Fruit fly (Drosophila melanogaster) whole organism, prepupa: ENCODE results near the gene Prosalpha2.

Experiments used
- Blimp-1 ChIP-seq: fragments of 200-800 bp; sonication (Bioruptor generic); optimal IDR thresholded peaks from 3 replicates; lab custom pipeline; 2017; ENCODE audit warnings: missing biosample characterization, missing genetic modification characterization, mild to moderate bottlenecking, moderate library complexity, missing genetic modification reagents
- CG10631 ChIP-seq: fragments of 200-800 bp; sonication (Bioruptor generic); optimal IDR thresholded peaks from 2 replicates; lab custom pipeline; 2016; ENCODE audit warnings: missing biosample characterization, missing genetic modification characterization
- CG10669 ChIP-seq: fragments of 200-800 bp; sonication (Bioruptor generic); optimal IDR thresholded peaks from 3 replicates; lab custom pipeline; 2018; ENCODE audit warnings: missing biosample characterization, mild to moderate bottlenecking, missing genetic modification characterization, moderate library complexity
- CG11294 ChIP-seq: fragments of 200-800 bp; sonication (Bioruptor generic); IDR thresholded peaks from 2 replicates; pipeline ENCODE4 v1.3.6; 2022; ENCODE audit warnings: missing biosample characterization, missing genetic modification characterization
- CG11762 ChIP-seq: fragments of 200-800 bp; sonication (Bioruptor generic); optimal IDR thresholded peaks from 3 replicates; lab custom pipeline; 2016; ENCODE audit warnings: missing biosample characterization, missing genetic modification characterization; ENCODE audit not compliant: insufficient read depth
- CG11902 ChIP-seq: fragments of 200-800 bp; sonication (Bioruptor generic); optimal IDR thresholded peaks from 3 replicates; lab custom pipeline; 2016; ENCODE audit warnings: missing biosample characterization, missing genetic modification characterization
- CG15336 ChIP-seq: fragments of 200-800 bp; sonication (Bioruptor generic); IDR thresholded peaks from 2 replicates; pipeline ENCODE4 v1.3.6; 2022; ENCODE audit warnings: missing biosample characterization, missing genetic modification characterization
- CG1621 ChIP-seq: fragments of 200-800 bp; sonication (Bioruptor generic); optimal IDR thresholded peaks from 3 replicates; lab custom pipeline; 2018; ENCODE audit warnings: missing biosample characterization, mild to moderate bottlenecking, missing genetic modification characterization
- CG16779 ChIP-seq: fragments of 200-800 bp; sonication (Bioruptor generic); optimal IDR thresholded peaks from 3 replicates; lab custom pipeline; 2017; ENCODE audit warnings: missing biosample characterization, mild to moderate bottlenecking, missing genetic modification characterization
- CG3032 ChIP-seq: fragments of 200-800 bp; optimal IDR thresholded peaks from 2 replicates; lab custom pipeline; 2019; ENCODE audit warnings: missing biosample characterization, mild to moderate bottlenecking, missing genetic modification characterization, moderate library complexity
- CG31627 ChIP-seq: fragments of 200-800 bp; sonication (Bioruptor generic); optimal IDR thresholded peaks from 3 replicates; lab custom pipeline; 2016; ENCODE audit warnings: missing biosample characterization, missing genetic modification characterization
- CG32006 ChIP-seq: fragments of 200-800 bp; sonication (Bioruptor generic); optimal IDR thresholded peaks from 3 replicates; lab custom pipeline; 2017; ENCODE audit warnings: missing biosample characterization, mild to moderate bottlenecking, missing genetic modification characterization
- CG34406 ChIP-seq: fragments of 200-800 bp; sonication (Bioruptor generic); optimal IDR thresholded peaks from 3 replicates; lab custom pipeline; 2016; ENCODE audit warnings: missing biosample characterization, missing genetic modification characterization
- CG3919 ChIP-seq: fragments of 200-800 bp; sonication (Bioruptor generic); optimal IDR thresholded peaks from 3 replicates; lab custom pipeline; 2016; ENCODE audit warnings: missing biosample characterization, missing genetic modification characterization
- CG4318 ChIP-seq: fragments of 200-800 bp; sonication (Bioruptor generic); optimal IDR thresholded peaks from 3 replicates; lab custom pipeline; 2017; ENCODE audit warnings: missing biosample characterization, mild to moderate bottlenecking, missing genetic modification characterization
- CG6163 ChIP-seq: fragments of 200-800 bp; sonication (Bioruptor generic); IDR thresholded peaks from 3 replicates; pipeline ENCODE4 v1.3.6; 2022; ENCODE audit warnings: missing biosample characterization, missing genetic modification characterization
- CG6276 ChIP-seq: fragments of 200-800 bp; sonication (Bioruptor generic); optimal IDR thresholded peaks from 2 replicates; lab custom pipeline; 2017; ENCODE audit warnings: missing biosample characterization, mild to moderate bottlenecking, missing genetic modification characterization
- CG6854 ChIP-seq: fragments of 200-800 bp; sonication (Bioruptor generic); optimal IDR thresholded peaks from 2 replicates; lab custom pipeline; 2017; ENCODE audit warnings: missing biosample characterization, mild to moderate bottlenecking, missing genetic modification characterization
- CG7368 ChIP-seq: fragments of 200-800 bp; sonication (Bioruptor generic); optimal IDR thresholded peaks from 3 replicates; lab custom pipeline; 2016; ENCODE audit warnings: missing biosample characterization, missing genetic modification characterization
- CG8319 ChIP-seq: fragments of 200-800 bp; sonication (Bioruptor generic); optimal IDR thresholded peaks from 3 replicates; lab custom pipeline; 2016; ENCODE audit warnings: missing biosample characterization, missing genetic modification characterization
- CG8632 ChIP-seq: fragments of 200-800 bp; sonication (Bioruptor generic); optimal IDR thresholded peaks from 3 replicates; lab custom pipeline; 2016; ENCODE audit warnings: missing biosample characterization, missing genetic modification characterization
- Eip75B ChIP-seq: fragments of 200-800 bp; sonication (Bioruptor generic); optimal IDR thresholded peaks from 3 replicates; lab custom pipeline; 2016; ENCODE audit warnings: missing biosample characterization, missing genetic modification characterization
- Eip93F ChIP-seq: fragments of 200-800 bp; sonication (Bioruptor generic); optimal IDR thresholded peaks from 2 replicates; lab custom pipeline; 2016; ENCODE audit warnings: missing biosample characterization, mild to moderate bottlenecking, missing genetic modification characterization
- Ets21C ChIP-seq: fragments of 200-800 bp; sonication (Bioruptor generic); optimal IDR thresholded peaks from 3 replicates; lab custom pipeline; 2016; ENCODE audit warnings: missing biosample characterization, missing genetic modification characterization
- Gug ChIP-seq: fragments of 200-800 bp; sonication (Bioruptor generic); IDR thresholded peaks from 2 replicates; pipeline ENCODE4 v1.3.6; 2022; ENCODE audit warnings: missing biosample characterization, missing genetic modification characterization
- Hr38 ChIP-seq: sonication (Bioruptor generic); optimal IDR thresholded peaks from 2 replicates; lab custom pipeline; 2016; ENCODE audit warnings: missing biosample characterization, missing genetic modification characterization
- Hr39 ChIP-seq: fragments of 200-800 bp; sonication (Bioruptor generic); optimal IDR thresholded peaks from 2 replicates; lab custom pipeline; 2016; ENCODE audit warnings: missing biosample characterization, missing genetic modification characterization
- Hr4 ChIP-seq: fragments of 200-800 bp; sonication (Bioruptor generic); optimal IDR thresholded peaks from 3 replicates; lab custom pipeline; 2016; ENCODE audit warnings: missing biosample characterization, missing genetic modification characterization
- Lpt ChIP-seq: fragments of 200-800 bp; sonication (Bioruptor generic); optimal IDR thresholded peaks from 3 replicates; lab custom pipeline; 2016; ENCODE audit warnings: missing biosample characterization, missing genetic modification characterization
- Met ChIP-seq: fragments of 200-800 bp; sonication (Bioruptor generic); optimal IDR thresholded peaks from 3 replicates; lab custom pipeline; 2016; ENCODE audit warnings: missing biosample characterization, missing genetic modification characterization
- Smox ChIP-seq: fragments of 200-800 bp; sonication (Bioruptor generic); optimal IDR thresholded peaks from 3 replicates; lab custom pipeline; 2016; ENCODE audit warnings: missing biosample characterization, missing genetic modification characterization
- Sox102F ChIP-seq: fragments of 200-800 bp; sonication (Bioruptor generic); optimal IDR thresholded peaks from 2 replicates; lab custom pipeline; 2016; ENCODE audit warnings: missing biosample characterization, mild to moderate bottlenecking, missing genetic modification characterization
- Sox14 ChIP-seq: fragments of 200-800 bp; sonication (Bioruptor generic); optimal IDR thresholded peaks from 3 replicates; lab custom pipeline; 2016; ENCODE audit warnings: missing biosample characterization, missing genetic modification characterization
- Sox15 ChIP-seq: fragments of 200-800 bp; sonication (Bioruptor generic); optimal IDR thresholded peaks from 3 replicates; lab custom pipeline; 2016; ENCODE audit warnings: missing biosample characterization, missing genetic modification characterization
- acj6 ChIP-seq: fragments of 200-800 bp; sonication (Bioruptor generic); optimal IDR thresholded peaks from 3 replicates; lab custom pipeline; 2016; ENCODE audit warnings: missing biosample characterization, missing genetic modification characterization
- cyc ChIP-seq: fragments of 200-800 bp; sonication (Bioruptor generic); optimal IDR thresholded peaks from 3 replicates; lab custom pipeline; 2016; ENCODE audit warnings: missing biosample characterization, missing genetic modification characterization
- dac ChIP-seq: fragments of 200-800 bp; sonication (Bioruptor generic); optimal IDR thresholded peaks from 2 replicates; lab custom pipeline; 2017; ENCODE audit warnings: missing biosample characterization, mild to moderate bottlenecking, missing genetic modification characterization
- dsx ChIP-seq: fragments of 200-800 bp; optimal IDR thresholded peaks from 3 replicates; lab custom pipeline; 2019; ENCODE audit warnings: missing biosample characterization, mild to moderate bottlenecking, missing genetic modification characterization, moderate library complexity; ENCODE audit not compliant: poor library complexity, severe bottlenecking
- eg ChIP-seq: fragments of 200-800 bp; sonication (Bioruptor generic); IDR thresholded peaks from 3 replicates; pipeline ENCODE4 v1.3.6; 2022; ENCODE audit warnings: missing biosample characterization, missing genetic modification characterization
- fd59A ChIP-seq: fragments of 200-800 bp; sonication (Bioruptor generic); optimal IDR thresholded peaks from 2 replicates; lab custom pipeline; 2017; ENCODE audit warnings: missing biosample characterization, mild to moderate bottlenecking, missing genetic modification characterization, missing genetic modification reagents
- fd85E ChIP-seq: fragments of 200-800 bp; sonication (Bioruptor generic); optimal IDR thresholded peaks from 3 replicates; lab custom pipeline; 2016; ENCODE audit warnings: missing biosample characterization, missing genetic modification characterization
- fkh ChIP-seq: fragments of 200-800 bp; sonication (Bioruptor generic); optimal IDR thresholded peaks from 3 replicates; lab custom pipeline; 2017; ENCODE audit warnings: missing biosample characterization, mild to moderate bottlenecking, missing genetic modification characterization, moderate library complexity
- lz ChIP-seq: fragments of 200-800 bp; sonication (Bioruptor generic); optimal IDR thresholded peaks from 3 replicates; lab custom pipeline; 2016; ENCODE audit warnings: missing biosample characterization, missing genetic modification characterization
- net ChIP-seq: fragments of 200-800 bp; sonication (Bioruptor generic); optimal IDR thresholded peaks from 3 replicates; lab custom pipeline; 2016; ENCODE audit warnings: missing biosample characterization, missing genetic modification characterization
- pdm3 ChIP-seq: fragments of 200-800 bp; sonication (Bioruptor generic); optimal IDR thresholded peaks from 3 replicates; lab custom pipeline; 2016; ENCODE audit warnings: missing biosample characterization, missing genetic modification characterization
- salr ChIP-seq, 2 experiments: fragments of 200-800 bp; sonication (Bioruptor generic); optimal IDR thresholded peaks; 3 replicates each; lab custom pipeline; 2016 to 2018; ENCODE audit warnings: missing biosample characterization in 2 of 2, missing genetic modification characterization in 2 of 2, mild to moderate bottlenecking in 1 of 2
- topi ChIP-seq: fragments of 200-800 bp; sonication (Bioruptor generic); optimal IDR thresholded peaks from 3 replicates; lab custom pipeline; 2016; ENCODE audit warnings: missing biosample characterization, missing genetic modification characterization
- vri ChIP-seq: fragments of 200-800 bp; sonication (Bioruptor generic); optimal IDR thresholded peaks from 3 replicates; lab custom pipeline; 2016; ENCODE audit warnings: missing biosample characterization, mild to moderate bottlenecking, missing genetic modification characterization

The Prosalpha2 gene

DNA sequence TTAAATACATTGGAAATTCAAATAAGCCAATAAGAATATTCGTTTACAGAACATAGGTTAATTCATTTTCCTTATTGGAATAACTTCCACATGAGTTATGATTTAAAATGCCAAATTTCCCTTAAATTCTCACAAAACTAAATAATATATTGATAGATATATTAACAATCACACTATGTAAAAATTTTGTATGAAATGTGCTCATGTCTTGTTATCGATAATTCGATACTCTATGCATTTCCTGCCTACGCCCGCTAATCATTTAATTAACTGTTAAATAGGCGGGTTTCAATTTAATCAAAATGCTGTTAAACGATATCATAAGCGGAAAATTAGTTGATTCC lies 4.8 kb upstream of the Prosalpha2 start, which contains the start of gene NANS:
NANS (plus strand) TSS at position 269 of the 344 bp plus-strand sequence.
- TF ChIP-seq CG31627 (GFP tag; lab: Kevin White, UChicago) (no peak), CG6854 (GFP tag; lab: Kevin White, UChicago) (peak; percentile 17), CG34406 (no peak), CG4318 (GFP tag; lab: Kevin White, UChicago) (no peak), Blimp-1 (GFP tag; lab: Kevin White, UChicago) (no peak)

DNA sequence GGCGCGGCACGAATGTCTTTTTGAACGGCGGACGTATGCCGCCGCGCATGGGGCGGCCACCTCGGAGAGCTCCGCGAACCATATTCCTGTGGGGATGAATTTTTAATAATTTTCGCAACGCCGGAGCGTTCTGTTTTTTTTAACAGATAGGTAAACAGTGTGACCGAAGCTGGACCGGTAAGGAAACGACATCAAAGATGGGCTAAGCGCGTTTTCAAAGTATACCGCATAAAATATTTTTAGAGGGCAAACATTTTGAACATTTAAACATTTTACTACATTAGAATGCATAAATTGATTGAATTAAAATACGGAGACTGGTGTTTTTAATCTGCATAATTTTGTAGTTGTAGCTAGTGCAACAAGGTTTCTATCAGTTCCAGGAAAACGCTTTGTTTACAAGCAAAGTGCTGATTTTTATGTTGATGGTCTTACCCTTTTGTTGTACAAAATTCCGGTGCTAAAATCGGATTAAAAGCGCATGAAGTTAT lies 2.0 kb upstream of the Prosalpha2 start, which contains the start of the genes CG5641 and CG5245:
CG5641 (minus strand) TSS at position 163 of the 491 bp plus-strand sequence.
CG5245 (plus strand) TSS at position 441 of the 491 bp plus-strand sequence.
- TF ChIP-seq CG11902 (GFP tag; lab: Kevin White, UChicago) = no peak
- no peak for TF ChIP-seq Gug (GFP tag; lab: Robert Waterston, UW)
- TF ChIP-seq Sox14 (GFP tag; lab: Kevin White, UChicago) = peak; percentile 17
- TF ChIP-seq vri (GFP tag; lab: Kevin White, UChicago) = no peak
- no peak for TF ChIP-seq lz (GFP tag; lab: Kevin White, UChicago)
- no peak for TF ChIP-seq CG1621 (tag; lab: Kevin White, UChicago)
- TF ChIP-seq Sox15 (GFP tag; lab: Kevin White, UChicago) = no peak
- TF ChIP-seq Hr39 (GFP tag; lab: Kevin White, UChicago) = no peak

DNA sequence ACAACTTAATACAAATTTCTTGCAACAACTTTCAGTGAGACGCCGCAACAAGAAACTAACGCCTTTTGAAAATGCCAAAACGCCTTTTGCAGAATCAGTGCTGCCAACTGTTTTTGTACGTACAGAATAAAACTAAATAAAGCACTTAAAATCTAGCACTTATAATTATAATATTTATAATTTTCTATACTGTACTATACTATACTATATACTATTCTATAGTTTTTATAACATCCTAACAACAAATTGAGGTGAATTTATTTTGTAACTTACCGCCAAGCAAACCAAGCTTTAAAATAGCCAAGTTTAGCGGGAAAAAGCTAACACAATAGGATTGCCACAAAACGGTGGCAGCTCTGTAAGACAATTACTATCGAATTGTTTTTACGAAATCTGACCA lies 2.6 kb downstream of the Prosalpha2 start, which contains the start of the genes Aos1 and Srlp:
Aos1 (minus strand) TSS at position 59 of the 400 bp plus-strand sequence.
Srlp (plus strand) TSS at position 335 of the 400 bp plus-strand sequence.
- TF ChIP-seq CG1621 (tag; lab: Kevin White, UChicago) = no peak
- TF ChIP-seq CG3032 (tag; lab: Kevin White, UChicago) = peak; percentile 70
- no peak for TF ChIP-seq cyc (GFP tag; lab: Kevin White, UChicago)
- peak; percentile 2 for TF ChIP-seq lz (GFP tag; lab: Kevin White, UChicago)
- TF ChIP-seq CG7368 = no peak
- no peak for TF ChIP-seq dac (GFP tag; lab: Kevin White, UChicago)
- no peak for TF ChIP-seq acj6 (GFP tag; lab: Kevin White, UChicago)
- peak; percentile 14 for TF ChIP-seq topi (GFP tag; lab: Kevin White, UChicago)
- no peak for TF ChIP-seq vri (GFP tag; lab: Kevin White, UChicago)
- no peak for TF ChIP-seq Sox102F (GFP tag; lab: Kevin White, UChicago)
- no peak for TF ChIP-seq Met (GFP tag; lab: Kevin White, UChicago)
- no peak for TF ChIP-seq fd59A (GFP tag; lab: Kevin White, UChicago)
- no peak for TF ChIP-seq CG31627 (GFP tag; lab: Kevin White, UChicago)
- no peak for TF ChIP-seq CG11294 (GFP tag; lab: Robert Waterston, UW)
- no peak for TF ChIP-seq Gug (GFP tag; lab: Robert Waterston, UW)
- TF ChIP-seq salr (GFP tag; optimal IDR thresholded peaks at IDR 0.05; lab: Kevin White, UChicago) = no peak
- TF ChIP-seq CG8319 (GFP tag; lab: Kevin White, UChicago) = peak; percentile 10
- no peak for TF ChIP-seq CG6276 (GFP tag; lab: Kevin White, UChicago)
- TF ChIP-seq CG16779 = no peak
- no peak for TF ChIP-seq fkh (GFP tag; lab: Kevin White, UChicago)
- TF ChIP-seq Smox (GFP tag; lab: Kevin White, UChicago) = no peak
- no peak for TF ChIP-seq Ets21C (GFP tag; lab: Kevin White, UChicago)
- no peak for TF ChIP-seq CG6163 (GFP tag; lab: Robert Waterston, UW)
- no peak for TF ChIP-seq CG3919 (GFP tag; lab: Kevin White, UChicago)
- TF ChIP-seq CG32006 = no peak
- no peak for TF ChIP-seq Blimp-1 (GFP tag; lab: Kevin White, UChicago)
- TF ChIP-seq Eip75B (GFP tag; lab: Kevin White, UChicago) = no peak
- no peak for TF ChIP-seq CG11762 (GFP tag; lab: Kevin White, UChicago)
- TF ChIP-seq Lpt (GFP tag; lab: Kevin White, UChicago) = peak; percentile 14
- TF ChIP-seq net (GFP tag; lab: Kevin White, UChicago) = no peak
- no peak for TF ChIP-seq Hr4
- TF ChIP-seq Hr38 (GFP tag; lab: Kevin White, UChicago) = no peak
- no peak for TF ChIP-seq CG8632 (GFP tag; lab: Kevin White, UChicago)
- TF ChIP-seq CG10631 (GFP tag; lab: Kevin White, UChicago) = no peak
- TF ChIP-seq fd85E (GFP tag; lab: Kevin White, UChicago) = no peak
- TF ChIP-seq dsx = peak; percentile 45
- no peak for TF ChIP-seq eg (GFP tag; lab: Robert Waterston, UW)
- no peak for TF ChIP-seq Eip93F (GFP tag; lab: Kevin White, UChicago)
- TF ChIP-seq CG15336 (GFP tag; lab: Robert Waterston, UW) = no peak
- no peak for TF ChIP-seq pdm3
- no peak for TF ChIP-seq CG10669 (GFP tag; lab: Kevin White, UChicago)
